Fruit fly (Drosophila melanogaster) whole organism, embryonic: Measurements from ENCODE around the gene nuf.

ENCODE experiments used
- Ada2b ChIP-seq: fragments of 200-800 bp; sonication (Bioruptor generic); IDR thresholded peaks from 2 replicates; pipeline ENCODE4 v1.3.6; 2022; ENCODE audit warnings: missing biosample characterization, missing genetic modification characterization
- Blimp-1 ChIP-seq: fragments of 200-800 bp; sonication (Bioruptor generic); optimal IDR thresholded peaks from 3 replicates; lab custom pipeline; 2018; ENCODE audit warnings: missing biosample characterization, missing genetic modification characterization, mild to moderate bottlenecking, moderate library complexity, missing genetic modification reagents
- CG11560 ChIP-seq: fragments of 200-800 bp; sonication (Bioruptor generic); IDR thresholded peaks from 3 replicates; pipeline ENCODE4 v1.3.6; 2022; ENCODE audit warnings: missing biosample characterization, missing genetic modification characterization
- CG2678 ChIP-seq: fragments of 200-800 bp; sonication (Bioruptor generic); optimal IDR thresholded peaks from 3 replicates; lab custom pipeline; 2019; ENCODE audit warnings: missing biosample characterization, mild to moderate bottlenecking, missing genetic modification characterization, moderate library complexity
- CG2712 ChIP-seq: fragments of 200-800 bp; optimal IDR thresholded peaks from 3 replicates; lab custom pipeline; 2019; ENCODE audit warnings: missing biosample characterization, mild to moderate bottlenecking, missing genetic modification characterization, moderate library complexity
- CG31365 ChIP-seq: fragments of 200-800 bp; sonication (Bioruptor generic); optimal IDR thresholded peaks from 2 replicates; lab custom pipeline; 2018; ENCODE audit warnings: missing biosample characterization, mild to moderate bottlenecking, missing genetic modification characterization
- CG4404 ChIP-seq: fragments of 200-800 bp; sonication (Bioruptor generic); IDR thresholded peaks from 2 replicates; pipeline ENCODE4 v1.3.6; 2022; ENCODE audit warnings: missing biosample characterization, missing genetic modification characterization
- CG6272 ChIP-seq: fragments of 200-800 bp; sonication (Bioruptor generic); IDR thresholded peaks from 2 replicates; pipeline ENCODE4 v1.3.6; 2022; ENCODE audit warnings: missing biosample characterization, missing genetic modification characterization
- CG6765 ChIP-seq: fragments of 200-800 bp; sonication (Bioruptor generic); optimal IDR thresholded peaks from 3 replicates; lab custom pipeline; 2017; ENCODE audit warnings: missing biosample characterization, mild to moderate bottlenecking, missing genetic modification characterization
- CG6854 ChIP-seq: fragments of 200-800 bp; sonication (Bioruptor generic); optimal IDR thresholded peaks from 3 replicates; lab custom pipeline; 2017; ENCODE audit warnings: missing biosample characterization, mild to moderate bottlenecking, missing genetic modification characterization
- CG7271 ChIP-seq: fragments of 200-800 bp; sonication (Bioruptor generic); optimal IDR thresholded peaks from 2 replicates; lab custom pipeline; 2018; ENCODE audit warnings: missing biosample characterization, mild to moderate bottlenecking, missing genetic modification characterization, moderate library complexity
- CG7786 ChIP-seq: fragments of 200-800 bp; sonication (Bioruptor generic); optimal IDR thresholded peaks from 2 replicates; lab custom pipeline; 2016; ENCODE audit warnings: missing biosample characterization, missing genetic modification characterization
- CkIIα-i1 ChIP-seq: fragments of 200-800 bp; sonication (Bioruptor generic); IDR thresholded peaks from 2 replicates; pipeline ENCODE4 v1.3.6; 2022; ENCODE audit warnings: missing biosample characterization, missing genetic modification characterization
- Drgx ChIP-seq: fragments of 200-800 bp; sonication (Bioruptor generic); IDR thresholded peaks from 2 replicates; pipeline ENCODE4 v1.3.6; 2022; ENCODE audit warnings: missing biosample characterization, missing genetic modification characterization
- Ets65A ChIP-seq: fragments of 200-800 bp; sonication (Bioruptor generic); peaks from one replicate; lab custom pipeline; 2016; ENCODE audit warnings: missing biosample characterization, missing genetic modification characterization
- Ets97D ChIP-seq: fragments of 200-800 bp; sonication (Bioruptor generic); optimal IDR thresholded peaks from 3 replicates; lab custom pipeline; 2016; ENCODE audit warnings: missing biosample characterization, missing genetic modification characterization
- Kr ChIP-seq: fragments of 200-800 bp; sonication (Bioruptor generic); optimal IDR thresholded peaks from 2 replicates; lab custom pipeline; 2017; ENCODE audit warnings: missing biosample characterization, mild to moderate bottlenecking, missing genetic modification characterization
- Med ChIP-seq: fragments of 200-800 bp; sonication (Bioruptor generic); peaks from one replicate; lab custom pipeline; 2016; ENCODE audit warnings: missing biosample characterization, missing genetic modification characterization, mild to moderate bottlenecking, inconsistent platforms, moderate library complexity
- Meics ChIP-seq: fragments of 200-800 bp; sonication (Bioruptor generic); optimal IDR thresholded peaks from 2 replicates; lab custom pipeline; 2017; ENCODE audit warnings: missing biosample characterization, mild to moderate bottlenecking, missing genetic modification characterization
- Nf-YA ChIP-seq: fragments of 200-800 bp; sonication (Bioruptor generic); IDR thresholded peaks from 2 replicates; pipeline ENCODE4 v1.3.6; 2022; ENCODE audit warnings: missing biosample characterization, missing genetic modification characterization
- PHDP ChIP-seq: fragments of 200-800 bp; sonication (Bioruptor generic); optimal IDR thresholded peaks from 3 replicates; lab custom pipeline; 2018; ENCODE audit warnings: missing biosample characterization, mild to moderate bottlenecking, missing genetic modification characterization, moderate library complexity
- Pdp1 ChIP-seq, 2 experiments: fragments of 200-800 bp; sonication (Bioruptor generic); optimal IDR thresholded peaks; 3 replicates each; lab custom pipeline; 2016; ENCODE audit warnings: missing biosample characterization in 2 of 2, missing genetic modification characterization in 2 of 2, mild to moderate bottlenecking in 1 of 2, moderate library complexity in 1 of 2
- Sox100B ChIP-seq: fragments of 200-800 bp; sonication (Bioruptor generic); optimal IDR thresholded peaks from 3 replicates; lab custom pipeline; 2018; ENCODE audit warnings: missing biosample characterization, mild to moderate bottlenecking, missing genetic modification characterization
- ab ChIP-seq: fragments of 200-800 bp; sonication (Bioruptor generic); optimal IDR thresholded peaks from 2 replicates; lab custom pipeline; 2016; ENCODE audit warnings: missing biosample characterization, missing genetic modification characterization
- ap ChIP-seq: fragments of 200-800 bp; sonication (Bioruptor generic); IDR thresholded peaks from 2 replicates; pipeline ENCODE4 v1.3.6; 2022; ENCODE audit warnings: missing biosample characterization, missing genetic modification characterization
- cad ChIP-seq: fragments of >200 bp; optimal IDR thresholded peaks from 2 replicates; lab custom pipeline; 2017; ENCODE audit warnings: missing biosample characterization, missing genetic modification characterization
- dan ChIP-seq: fragments of 200-800 bp; sonication (Bioruptor generic); IDR thresholded peaks from 2 replicates; pipeline ENCODE4 v1.3.6; 2022; ENCODE audit warnings: missing biosample characterization, missing genetic modification characterization
- dmrt11E ChIP-seq: fragments of 200-800 bp; sonication (Bioruptor generic); optimal IDR thresholded peaks from 3 replicates; lab custom pipeline; 2018; ENCODE audit warnings: missing biosample characterization, mild to moderate bottlenecking, missing genetic modification characterization, moderate library complexity
- dysf ChIP-seq: fragments of 200-800 bp; sonication (Bioruptor generic); IDR thresholded peaks from 3 replicates; pipeline ENCODE4 v1.3.6; 2022; ENCODE audit warnings: missing biosample characterization, missing genetic modification characterization
- fd96Cb ChIP-seq: fragments of 200-800 bp; sonication (Bioruptor generic); optimal IDR thresholded peaks from 2 replicates; lab custom pipeline; 2018; ENCODE audit warnings: missing biosample characterization, mild to moderate bottlenecking, missing genetic modification characterization, moderate library complexity
- ftz-f1 ChIP-seq: fragments of 200-800 bp; sonication (Bioruptor generic); optimal IDR thresholded peaks from 2 replicates; lab custom pipeline; 2016; ENCODE audit warnings: missing biosample characterization, missing genetic modification characterization
- ham ChIP-seq: fragments of 200-800 bp; sonication (Bioruptor generic); IDR thresholded peaks from 2 replicates; pipeline ENCODE4 v1.3.6; 2022; ENCODE audit warnings: missing biosample characterization, missing genetic modification characterization
- jigr1 ChIP-seq: fragments of 200-800 bp; sonication (Bioruptor generic); IDR thresholded peaks from 3 replicates; pipeline ENCODE4 v1.3.6; 2022; ENCODE audit warnings: missing biosample characterization, missing genetic modification characterization
- kni ChIP-seq: fragments of 200-800 bp; sonication (Bioruptor generic); optimal IDR thresholded peaks from 3 replicates; lab custom pipeline; 2017; ENCODE audit warnings: mild to moderate bottlenecking, missing biosample characterization, missing genetic modification reagents, missing genetic modification characterization
- mam ChIP-seq: fragments of 200-800 bp; sonication (Bioruptor generic); optimal IDR thresholded peaks from 3 replicates; lab custom pipeline; 2016; ENCODE audit warnings: missing biosample characterization, missing genetic modification characterization
- nmo ChIP-seq: fragments of 200-800 bp; sonication (Bioruptor generic); optimal IDR thresholded peaks from 2 replicates; lab custom pipeline; 2018; ENCODE audit warnings: missing biosample characterization, mild to moderate bottlenecking, missing genetic modification characterization, moderate library complexity
- nom ChIP-seq: fragments of 200-800 bp; sonication (Bioruptor generic); optimal IDR thresholded peaks from 2 replicates; lab custom pipeline; 2017; ENCODE audit warnings: missing biosample characterization, missing genetic modification characterization, mild to moderate bottlenecking, moderate library complexity, missing genetic modification reagents
- pb ChIP-seq: fragments of 200-800 bp; sonication (Bioruptor generic); optimal IDR thresholded peaks from 3 replicates; lab custom pipeline; 2016; ENCODE audit warnings: missing biosample characterization, missing genetic modification characterization
- phol ChIP-seq: fragments of 200-800 bp; sonication (Bioruptor generic); optimal IDR thresholded peaks from 3 replicates; lab custom pipeline; 2018; ENCODE audit warnings: missing biosample characterization, mild to moderate bottlenecking, missing genetic modification characterization, moderate library complexity
- prd ChIP-seq, 3 experiments: fragments of >200 bp in 2 of 3; fragments of 200-800 bp in 1 of 3; sonication (Bioruptor generic) in 1 of 3; optimal IDR thresholded peaks in 2 of 3; IDR thresholded peaks in 1 of 3; 2 replicates in 2 of 3; 3 replicates in 1 of 3; pipeline versions ENCODE4 v1.3.6 to Lab custom; 2017 to 2022; ENCODE audit warnings: missing biosample characterization in 1 of 3, missing genetic modification characterization in 1 of 3
- pzg ChIP-seq: fragments of 200-800 bp; sonication (Bioruptor generic); optimal IDR thresholded peaks from 3 replicates; lab custom pipeline; 2018; ENCODE audit warnings: missing biosample characterization, mild to moderate bottlenecking, missing genetic modification characterization, moderate library complexity
- repo ChIP-seq: fragments of 200-800 bp; sonication (Bioruptor generic); optimal IDR thresholded peaks from 2 replicates; lab custom pipeline; 2016; ENCODE audit warnings: missing biosample characterization, missing genetic modification characterization
- run ChIP-seq: fragments of 200-800 bp; sonication (Bioruptor generic); optimal IDR thresholded peaks from 3 replicates; lab custom pipeline; 2018; ENCODE audit warnings: missing biosample characterization, mild to moderate bottlenecking, missing genetic modification characterization
- sc ChIP-seq, 3 experiments: fragments of >200 bp in 2 of 3; fragments of 200-800 bp in 1 of 3; sonication (Bioruptor generic) in 1 of 3; optimal IDR thresholded peaks; 2 replicates in 2 of 3; 3 replicates in 1 of 3; lab custom pipeline; 2017; ENCODE audit warnings: mild to moderate bottlenecking in 1 of 3, missing biosample characterization in 1 of 3, missing genetic modification characterization in 1 of 3, missing genetic modification reagents in 1 of 3
- sob ChIP-seq: fragments of 200-800 bp; sonication (Bioruptor generic); IDR thresholded peaks from 2 replicates; pipeline ENCODE4 v1.3.6; 2022; ENCODE audit warnings: missing biosample characterization, missing genetic modification characterization
- trem ChIP-seq: fragments of 200-800 bp; optimal IDR thresholded peaks from 3 replicates; lab custom pipeline; 2019; ENCODE audit warnings: missing biosample characterization, mild to moderate bottlenecking, missing genetic modification characterization, moderate library complexity
- wor ChIP-seq: fragments of 200-800 bp; sonication (Bioruptor generic); IDR thresholded peaks from 2 replicates; pipeline ENCODE4 v1.3.6; 2022; ENCODE audit warnings: missing biosample characterization, missing genetic modification characterization
- zen ChIP-seq: fragments of 200-800 bp; sonication (Bioruptor generic); optimal IDR thresholded peaks from 3 replicates; lab custom pipeline; 2018; ENCODE audit warnings: missing biosample characterization, mild to moderate bottlenecking, missing genetic modification characterization, moderate library complexity

The nuf gene

dm6 chr3L:14235820-14236219 lies 45.1 kb downstream of the nuf start, which contains the start of gene CG34244 (continued):
- TF ChIP-seq CG7786 (GFP tag; lab: Kevin White, UChicago) (no peak), run (tag; lab: Kevin White, UChicago) (no peak), kni (GFP tag; lab: Kevin White, UChicago) (no peak), Pdp1 (GFP tag; optimal IDR thresholded peaks at IDR 0.05; lab: Kevin White, UChicago) (peak in 1 of 2 experiments; percentile 12), CG2678 (tag; lab: Kevin White, UChicago) (no peak), Sox100B (no peak), Nf-YA (GFP tag; lab: Robert Waterston, UW) (no peak), mam (no peak), repo (GFP tag; lab: Kevin White, UChicago) (no peak), CG6854 (GFP tag; lab: Kevin White, UChicago) (no peak)
- TF ChIP-seq, all 482 proteins: peak for 16

- TF ChIP-seq Kr (GFP tag; lab: Kevin White, UChicago) (no peak), cad (no peak), Med (GFP tag; lab: Kevin White, UChicago) (peak; percentile 28)
These were observed 45.7 kb downstream of the nuf start, which contains the start of gene CG7906 for dm6 chr3L:14236335-14236734. CG7906 (plus strand) TSS chr3L:14236635.

dm6 chr3L:14239325-14239724 lies 48.7 kb downstream of the nuf start:
- TF ChIP-seq Ets65A (GFP tag; lab: Kevin White, UChicago) (peak; percentile 78), ap (0 out of 2 replicates have a peak, but pooled peaks have one; percentile 13), jigr1 (GFP tag; lab: Robert Waterston, UW) (no peak), prd (optimal IDR thresholded peaks at IDR 0.05; lab: Kevin White, UChicago) (no peak), prd (GFP tag; IDR thresholded peaks at IDR 0.05; lab: Robert Waterston, UW) (peak; percentile 25; the same call in 1 of the 3 replicates), nmo (peak; percentile 1), nom (GFP tag; lab: Kevin White, UChicago) (no peak), CG2712 (tag; lab: Kevin White, UChicago) (no peak), ab (GFP tag; lab: Kevin White, UChicago) (no peak), dmrt11E (tag; lab: Kevin White, UChicago) (peak; percentile 3), CkIIα-i1 (GFP tag; lab: Robert Waterston, UW) (no peak), CG6765 (GFP tag; lab: Kevin White, UChicago) (no peak), dysf (no peak), Blimp-1 (GFP tag; lab: Kevin White, UChicago) (peak; percentile 18), trem (no peak), dan (GFP tag; lab: Robert Waterston, UW) (no peak), CG4404 (no peak), sob (no peak), ftz-f1 (GFP tag; lab: Kevin White, UChicago) (no peak), CG11560 (tag; lab: Robert Waterston, UW) (no peak), CG7271 (tag; lab: Kevin White, UChicago) (peak; percentile 19), pb (GFP tag; lab: Kevin White, UChicago) (no peak), fd96Cb (tag; lab: Kevin White, UChicago) (no peak), Meics (GFP tag; lab: Kevin White, UChicago) (no peak), pzg (GFP tag; lab: Kevin White, UChicago) (no peak), wor (GFP tag; lab: Robert Waterston, UW) (no peak), phol (tag; lab: Kevin White, UChicago) (peak; percentile 28), PHDP (tag; lab: Kevin White, UChicago) (no peak), Ets97D (GFP tag; lab: Kevin White, UChicago) (no peak), ham (GFP tag; lab: Robert Waterston, UW) (no peak), CG6272 (GFP tag; lab: Robert Waterston, UW) (no peak), sc (optimal IDR thresholded peaks at IDR 0.05; lab: Kevin White, UChicago) (no peak), sc (GFP tag; optimal IDR thresholded peaks at IDR 0.05; lab: Kevin White, UChicago) (no peak), Ada2b (no peak), zen (tag; lab: Kevin White, UChicago) (peak; percentile 9), Drgx (GFP tag; lab: Robert Waterston, UW) (peak; percentile 56), CG31365 (tag; lab: Kevin White, UChicago) (no peak)
